Worm (Caenorhabditis elegans) whole organism, early embryonic: ENCODE results near the gene AH9.3.

Experiments used
- ceh-36 ChIP-seq: sonication (generic microtip); optimal IDR thresholded peaks from 2 replicates; lab custom pipeline; 2016; ENCODE audit warnings: missing genetic modification characterization, inconsistent platforms, missing compliant biosample characterization
- ets-7 ChIP-seq: sonication (generic microtip); optimal IDR thresholded peaks from 2 replicates; lab custom pipeline; 2016; ENCODE audit warnings: missing genotype, missing genetic modification characterization, missing compliant biosample characterization
- tbx-11 ChIP-seq: fragments of 200-800 bp; sonication (Bioruptor generic); IDR thresholded peaks from 2 replicates; pipeline ENCODE4 v1.3.6; 2022; ENCODE audit warnings: missing genetic modification characterization, missing compliant biosample characterization
- tra-4 ChIP-seq: sonication (generic microtip); optimal IDR thresholded peaks from 2 replicates; lab custom pipeline; 2017; ENCODE audit warnings: missing genetic modification characterization, missing compliant biosample characterization

DNA sequence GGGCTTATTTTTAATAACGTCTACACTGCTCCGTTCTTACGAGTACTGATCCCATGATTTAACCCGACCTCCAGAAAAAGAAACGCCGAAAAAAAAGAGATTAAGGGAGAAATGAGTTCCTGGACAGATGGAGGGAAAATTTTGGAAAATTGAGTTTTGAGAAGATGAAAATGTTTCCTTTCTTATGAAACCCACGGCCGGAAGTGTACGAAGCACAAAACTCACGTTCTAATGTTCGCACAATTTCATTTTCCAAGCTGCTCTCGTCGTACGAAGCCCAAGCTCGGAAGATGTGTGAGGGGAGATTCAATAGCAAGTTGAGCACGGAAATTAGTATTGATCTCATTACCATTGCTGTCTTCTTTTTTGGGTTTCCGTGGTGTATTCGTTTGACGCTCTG is 10.5 kb upstream of the AH9.3 start:
- TF ChIP-seq ceh-36, result no peak
- TF ChIP-seq ets-7, result no peak
- TF ChIP-seq tbx-11 (GFP tag; lab: Robert Waterston, UW), result no peak
- TF ChIP-seq tra-4 (tag; lab: Kevin White, UChicago), result no peak
